Worm (Caenorhabditis elegans): ENCODE measurements around the gene ssup-72.

The ssup-72 gene

ce11 chrII:6823912-6824311, 47.5 kb downstream of the ssup-72 start:
- TF ChIP-seq lin-11 (tag; optimal IDR thresholded peaks at IDR 0.05) = no peak
- peak in 1 of 2 experiments; percentile 14 for TF ChIP-seq mdl-1 (tag; optimal IDR thresholded peaks at IDR 0.05)
- no peak for TF ChIP-seq nhr-11 (tag; optimal IDR thresholded peaks at IDR 0.05)
- TF ChIP-seq ZK546.5 (tag; optimal IDR thresholded peaks at IDR 0.05) = no peak
- no peak for TF ChIP-seq ama-1 (optimal IDR thresholded peaks at IDR 0.05)
- no peak for TF ChIP-seq skn-1 (tag; optimal IDR thresholded peaks at IDR 0.05)
- peak; percentile 33 for TF ChIP-seq nhr-6 (tag; optimal IDR thresholded peaks at IDR 0.05)
- TF ChIP-seq aly-2 (tag; optimal IDR thresholded peaks at IDR 0.05) = no peak
- no peak for TF ChIP-seq ztf-4 (tag; optimal IDR thresholded peaks at IDR 0.05)
- TF ChIP-seq lsy-2 (tag; optimal IDR thresholded peaks at IDR 0.05) = peak in 1 of 2 experiments; percentile 55
- no peak for TF ChIP-seq nhr-10 (tag; optimal IDR thresholded peaks at IDR 0.05)
- peak; percentile 0 for TF ChIP-seq ceh-16 (tag; optimal IDR thresholded peaks at IDR 0.05)
- peak; percentile 12 for TF ChIP-seq nhr-129 (tag; optimal IDR thresholded peaks at IDR 0.05)
- TF ChIP-seq ceh-82 (tag; optimal IDR thresholded peaks at IDR 0.05) = no peak
- TF ChIP-seq lin-39 (tag; optimal IDR thresholded peaks at IDR 0.05) = no peak
- no peak for TF ChIP-seq nhr-77 (tag; optimal IDR thresholded peaks at IDR 0.05)
- TF ChIP-seq lin-13 (GFP tag; optimal IDR thresholded peaks at IDR 0.05) = no peak
- no peak for TF ChIP-seq alr-1 (tag; optimal IDR thresholded peaks at IDR 0.05)
- peak; percentile 65 for TF ChIP-seq sem-4 (tag; optimal IDR thresholded peaks at IDR 0.05)
- TF ChIP-seq fos-1 (tag; optimal IDR thresholded peaks at IDR 0.05) = peak; percentile 31
- TF ChIP-seq nhr-23 (tag; optimal IDR thresholded peaks at IDR 0.05) = no peak
- peak; percentile 52 for TF ChIP-seq nhr-25 (tag; optimal IDR thresholded peaks at IDR 0.05)
- TF ChIP-seq Y55F3AM.14 (GFP tag; optimal IDR thresholded peaks at IDR 0.05) = no peak
- no peak for TF ChIP-seq elt-3 (tag; optimal IDR thresholded peaks at IDR 0.05)
- peak; percentile 64 for TF ChIP-seq C34F6.9 (tag; optimal IDR thresholded peaks at IDR 0.05)
- no peak for TF ChIP-seq R02D3.7 (tag; optimal IDR thresholded peaks at IDR 0.05)
- TF ChIP-seq unc-62 (GFP tag; optimal IDR thresholded peaks at IDR 0.05) = no peak
- no peak for TF ChIP-seq zag-1 (tag; optimal IDR thresholded peaks at IDR 0.05)
- TF ChIP-seq gmeb-1 (tag; optimal IDR thresholded peaks at IDR 0.05) = no peak
- TF ChIP-seq mab-5 (tag; optimal IDR thresholded peaks at IDR 0.05) = peak; percentile 45
- TF ChIP-seq F13H6.1 (tag; optimal IDR thresholded peaks at IDR 0.05) = peak; percentile 75
- TF ChIP-seq ztf-1 (GFP tag; conservative IDR thresholded peaks at IDR 0.05) = no peak
- TF ChIP-seq blmp-1 (tag; optimal IDR thresholded peaks at IDR 0.05; ENCODE audit: insufficient read depth) = peak; percentile 18
- no peak for TF ChIP-seq mbf-1 (tag; optimal IDR thresholded peaks at IDR 0.05)
- no peak for TF ChIP-seq elt-1 (tag; optimal IDR thresholded peaks at IDR 0.05)
- no peak for TF ChIP-seq ztf-11 (tag; optimal IDR thresholded peaks at IDR 0.05)
- TF ChIP-seq nhr-21 (tag; optimal IDR thresholded peaks at IDR 0.05) = no peak
- peak; percentile 12 for TF ChIP-seq sma-3 (GFP tag; optimal IDR thresholded peaks at IDR 0.05)
- TF ChIP-seq unc-39 (tag; optimal IDR thresholded peaks at IDR 0.05) = no peak
- no peak for TF ChIP-seq crh-2 (tag; optimal IDR thresholded peaks at IDR 0.05)
- no peak for TF ChIP-seq nhr-237 (tag; optimal IDR thresholded peaks at IDR 0.05)
- peak; percentile 82 for TF ChIP-seq sma-9 (GFP tag; optimal IDR thresholded peaks at IDR 0.05)
- TF ChIP-seq sma-9 (tag; optimal IDR thresholded peaks at IDR 0.05) = no peak
- no peak for TF ChIP-seq nhr-12 (tag; optimal IDR thresholded peaks at IDR 0.05)
- no peak for TF ChIP-seq snpc-4 (tag; optimal IDR thresholded peaks at IDR 0.05)
- TF ChIP-seq unc-55 (GFP tag; optimal IDR thresholded peaks at IDR 0.05) = peak; percentile 68
- TF ChIP-seq dmd-4 (tag; optimal IDR thresholded peaks at IDR 0.05) = no peak
- TF ChIP-seq egl-27 (tag; optimal IDR thresholded peaks at IDR 0.05) = peak; percentile 60
- TF ChIP-seq peb-1 (tag; optimal IDR thresholded peaks at IDR 0.05) = no peak

Data from whole organism, L2 larva.